Fruit fly (Drosophila melanogaster) whole organism, pupa: ENCODE measurements around the gene CG3847.

ENCODE experiments used
- CG10348 ChIP-seq: fragments of 200-800 bp; sonication (Bioruptor generic); IDR thresholded peaks from 2 replicates; pipeline ENCODE4 v1.3.6; 2022; ENCODE audit warnings: missing biosample characterization, missing genetic modification characterization
- D1 ChIP-seq: fragments of 200-800 bp; sonication (Bioruptor generic); optimal IDR thresholded peaks from 2 replicates; lab custom pipeline; 2018; ENCODE audit warnings: missing biosample characterization, mild to moderate bottlenecking, missing genetic modification characterization, moderate library complexity
- Pif1B ChIP-seq: fragments of 200-800 bp; sonication (Bioruptor generic); optimal IDR thresholded peaks from 3 replicates; lab custom pipeline; 2016; ENCODE audit warnings: missing biosample characterization, missing genetic modification characterization

dm6 chrX:6344538-6345074 is 2.3 kb upstream of the CG3847 start:
- TF ChIP-seq CG10348 (GFP tag; lab: Robert Waterston, UW) (no peak), D1 (tag; lab: Kevin White, UChicago) (no peak), Pif1B (GFP tag; lab: Kevin White, UChicago) (no peak)
